Worm (Caenorhabditis elegans) whole organism, L3 larva: ENCODE measurements around the gene Y37A1B.7.

ENCODE experiments used
- ceh-82 ChIP-seq: fragments of 150-350 bp; optimal IDR thresholded peaks from 2 replicates; lab custom pipeline; 2014; ENCODE audit warnings: missing biosample characterization, missing genetic modification characterization
- egl-27 ChIP-seq: sonication (generic microtip); optimal IDR thresholded peaks from 4 replicates; lab custom pipeline; 2017; ENCODE audit warnings: missing biosample characterization, missing genetic modification reagents, missing genetic modification characterization
- egl-5 ChIP-seq: fragments of 150-350 bp; optimal IDR thresholded peaks from 2 replicates; lab custom pipeline; 2017; ENCODE audit warnings: missing biosample characterization, missing genetic modification reagents, missing genetic modification characterization, inconsistent platforms
- elt-1 ChIP-seq: fragments of 150-350 bp; optimal IDR thresholded peaks from 2 replicates; lab custom pipeline; 2014; ENCODE audit warnings: missing biosample characterization, missing genetic modification characterization
- elt-3 ChIP-seq, 3 experiments: fragments of 150-350 bp in 1 of 3; sonication (generic microtip) in 2 of 3; optimal IDR thresholded peaks; 2 replicates in 2 of 3; 4 replicates in 1 of 3; lab custom pipeline; 2014 to 2017; ENCODE audit warnings: missing biosample characterization in 3 of 3, missing genetic modification characterization in 3 of 3
- fos-1 ChIP-seq: fragments of 150-350 bp; optimal IDR thresholded peaks from 2 replicates; lab custom pipeline; 2014; ENCODE audit warnings: missing biosample characterization, missing genetic modification characterization
- lin-39 ChIP-seq: fragments of 150-350 bp; optimal IDR thresholded peaks from 2 replicates; lab custom pipeline; 2018; ENCODE audit warnings: missing biosample characterization, missing genetic modification reagents, missing genetic modification characterization
- mdl-1 ChIP-seq: fragments of 150-350 bp; optimal IDR thresholded peaks from 2 replicates; lab custom pipeline; 2014; ENCODE audit warnings: missing biosample characterization, missing genetic modification characterization
- nhr-237 ChIP-seq: fragments of 150-350 bp; optimal IDR thresholded peaks from 2 replicates; lab custom pipeline; 2014; ENCODE audit warnings: missing biosample characterization, missing genetic modification characterization
- snpc-4 ChIP-seq: fragments of 150-350 bp; optimal IDR thresholded peaks from 2 replicates; lab custom pipeline; 2014; ENCODE audit warnings: missing biosample characterization, missing genetic modification characterization
- ztf-11 ChIP-seq: fragments of 150-350 bp; optimal IDR thresholded peaks from 2 replicates; lab custom pipeline; 2014; ENCODE audit warnings: missing biosample characterization, missing genetic modification characterization

ce11 chrIV:14034571-14034954 is 9.0 kb downstream of the Y37A1B.7 start:
- TF ChIP-seq snpc-4, result no peak
- no peak for TF ChIP-seq elt-1 (tag; lab: Kevin White, UChicago)
- no peak for TF ChIP-seq elt-3 (tag; optimal IDR thresholded peaks at IDR 0.05; lab: Kevin White, UChicago)
- no peak for TF ChIP-seq nhr-237 (tag; lab: Kevin White, UChicago)
- no peak for TF ChIP-seq fos-1
- no peak for TF ChIP-seq lin-39 (tag; lab: Kevin White, UChicago)
- no peak for TF ChIP-seq ceh-82 (tag; lab: Kevin White, UChicago)
- no peak for TF ChIP-seq mdl-1 (tag; lab: Kevin White, UChicago)
- TF ChIP-seq egl-27, result no peak
- no peak for TF ChIP-seq egl-5 (tag; lab: Kevin White, UChicago)
- no peak for TF ChIP-seq ztf-11 (tag; lab: Kevin White, UChicago)
